Worm (Caenorhabditis elegans) whole organism, late embryonic: ENCODE data around the gene glp-1.

Experiments
- T23F11.4 ChIP-seq: fragments of 200-800 bp; sonication (Bioruptor generic); optimal IDR thresholded peaks from 2 replicates; lab custom pipeline; 2018; ENCODE audit warnings: mild to moderate bottlenecking, missing genetic modification characterization, missing compliant biosample characterization
- ama-1 ChIP-seq: fragments of 150-350 bp; optimal IDR thresholded peaks from 2 replicates; lab custom pipeline; 2014
- ceh-18 ChIP-seq: sonication (generic microtip); optimal IDR thresholded peaks from 2 replicates; lab custom pipeline; 2016; ENCODE audit warnings: missing genetic modification characterization, missing compliant biosample characterization
- ceh-2 ChIP-seq: sonication (generic microtip); optimal IDR thresholded peaks from 2 replicates; lab custom pipeline; 2016; ENCODE audit warnings: missing genotype, missing genetic modification characterization, missing compliant biosample characterization
- ceh-22 ChIP-seq: sonication (generic microtip); optimal IDR thresholded peaks from 2 replicates; lab custom pipeline; 2017; ENCODE audit warnings: missing biosample characterization, missing genetic modification characterization
- ceh-24 ChIP-seq: sonication (generic microtip); optimal IDR thresholded peaks from 2 replicates; lab custom pipeline; 2016; ENCODE audit warnings: mild to moderate bottlenecking, missing genetic modification characterization, missing compliant biosample characterization
- ceh-30 ChIP-seq: fragments of 150-350 bp; optimal IDR thresholded peaks from 2 replicates; lab custom pipeline; 2014; ENCODE audit warnings: missing biosample characterization, missing genetic modification characterization
- ceh-31 ChIP-seq: sonication (generic microtip); optimal IDR thresholded peaks from 2 replicates; lab custom pipeline; 2016; ENCODE audit warnings: missing genetic modification characterization, missing compliant biosample characterization
- ceh-34 ChIP-seq: sonication (generic microtip); optimal IDR thresholded peaks from 2 replicates; lab custom pipeline; 2016; ENCODE audit warnings: mild to moderate bottlenecking, missing genetic modification characterization, missing compliant biosample characterization
- ceh-48 ChIP-seq: sonication (generic microtip); optimal IDR thresholded peaks from 2 replicates; lab custom pipeline; 2016; ENCODE audit warnings: missing genetic modification characterization, inconsistent platforms, missing compliant biosample characterization
- che-1 ChIP-seq: sonication (generic microtip); optimal IDR thresholded peaks from 2 replicates; lab custom pipeline; 2016; ENCODE audit warnings: mild to moderate bottlenecking, missing genetic modification characterization, missing compliant biosample characterization
- dmd-4 ChIP-seq: sonication (generic microtip); optimal IDR thresholded peaks from 2 replicates; lab custom pipeline; 2016; ENCODE audit warnings: borderline replicate concordance, missing genetic modification characterization, missing compliant biosample characterization
- elt-2 ChIP-seq: sonication (generic microtip); optimal IDR thresholded peaks from 2 replicates; lab custom pipeline; 2016; ENCODE audit warnings: missing genetic modification reagents, missing genetic modification characterization, missing compliant biosample characterization
- eyg-1 ChIP-seq: sonication (generic microtip); optimal IDR thresholded peaks from 2 replicates; lab custom pipeline; 2016; ENCODE audit warnings: missing genotype, missing genetic modification characterization, missing compliant biosample characterization
- fax-1 ChIP-seq: sonication (generic microtip); optimal IDR thresholded peaks from 2 replicates; lab custom pipeline; 2016; ENCODE audit warnings: missing genotype, missing genetic modification characterization, missing compliant biosample characterization
- hlh-15 ChIP-seq: sonication (generic microtip); optimal IDR thresholded peaks from 2 replicates; lab custom pipeline; 2016; ENCODE audit warnings: missing genetic modification characterization, missing compliant biosample characterization
- hlh-30 ChIP-seq: sonication (generic microtip); optimal IDR thresholded peaks from 2 replicates; lab custom pipeline; 2017; ENCODE audit warnings: antibody characterized with exemption, missing genetic modification characterization, missing compliant biosample characterization; ENCODE audit not compliant: insufficient read depth
- hlh-6 ChIP-seq: sonication (generic microtip); optimal IDR thresholded peaks from 2 replicates; lab custom pipeline; 2016; ENCODE audit warnings: missing genotype, missing genetic modification characterization, missing compliant biosample characterization
- hlh-8 ChIP-seq: sonication (generic microtip); optimal IDR thresholded peaks from 2 replicates; lab custom pipeline; 2016; ENCODE audit warnings: missing genotype, missing genetic modification characterization, missing compliant biosample characterization
- lin-11 ChIP-seq: fragments of 200-800 bp; sonication (Bioruptor generic); optimal IDR thresholded peaks from 2 replicates; lab custom pipeline; 2018; ENCODE audit warnings: mild to moderate bottlenecking, missing genetic modification characterization, missing compliant biosample characterization
- mec-3 ChIP-seq: sonication (generic microtip); optimal IDR thresholded peaks from 2 replicates; lab custom pipeline; 2016; ENCODE audit warnings: borderline replicate concordance, missing genetic modification characterization, missing compliant biosample characterization
- nfya-1 ChIP-seq: sonication (generic microtip); optimal IDR thresholded peaks from 2 replicates; lab custom pipeline; 2017; ENCODE audit warnings: missing genetic modification characterization, mild to moderate bottlenecking, missing compliant biosample characterization, antibody characterized with exemption, moderate library complexity
- nhr-232 ChIP-seq: sonication (generic microtip); optimal IDR thresholded peaks from 2 replicates; lab custom pipeline; 2016; ENCODE audit warnings: missing genetic modification characterization, missing compliant biosample characterization
- pha-2 ChIP-seq: sonication (generic microtip); optimal IDR thresholded peaks from 2 replicates; lab custom pipeline; 2017; ENCODE audit warnings: mild to moderate bottlenecking, missing genetic modification characterization, missing compliant biosample characterization
- pha-4 ChIP-seq: fragments of 150-350 bp; optimal IDR thresholded peaks from 2 replicates; lab custom pipeline; 2018; ENCODE audit warnings: missing biosample characterization, missing genetic modification reagents, missing genetic modification characterization
- pqm-1 ChIP-seq: sonication (generic microtip); optimal IDR thresholded peaks from 2 replicates; lab custom pipeline; 2016; ENCODE audit warnings: missing genetic modification characterization, missing compliant biosample characterization
- pros-1 ChIP-seq: fragments of 150-350 bp; optimal IDR thresholded peaks from 2 replicates; lab custom pipeline; 2014; ENCODE audit warnings: missing biosample characterization, missing genetic modification reagents, missing genetic modification characterization
- rnt-1 ChIP-seq: sonication (generic microtip); optimal IDR thresholded peaks from 2 replicates; lab custom pipeline; 2016; ENCODE audit warnings: missing genetic modification characterization, missing compliant biosample characterization
- sox-2 ChIP-seq: fragments of 200-800 bp; sonication (Bioruptor generic); IDR thresholded peaks from 2 replicates; pipeline ENCODE4 v1.3.6; 2022; ENCODE audit warnings: missing genetic modification reagents, missing genetic modification characterization, missing compliant biosample characterization
- sox-4 ChIP-seq: sonication (generic microtip); optimal IDR thresholded peaks from 2 replicates; lab custom pipeline; 2017; ENCODE audit warnings: mild to moderate bottlenecking, missing genetic modification characterization, inconsistent platforms, missing compliant biosample characterization
- syd-9 ChIP-seq: sonication (generic microtip); optimal IDR thresholded peaks from 2 replicates; lab custom pipeline; 2016; ENCODE audit warnings: mild to moderate bottlenecking, missing genetic modification characterization, moderate library complexity, missing compliant biosample characterization
- tbx-2 ChIP-seq: sonication (generic microtip); optimal IDR thresholded peaks from 2 replicates; lab custom pipeline; 2016; ENCODE audit warnings: missing genetic modification characterization, missing compliant biosample characterization
- tbx-7 ChIP-seq: sonication (generic microtip); optimal IDR thresholded peaks from 2 replicates; lab custom pipeline; 2016; ENCODE audit warnings: missing genotype, missing genetic modification characterization, missing compliant biosample characterization
- unc-55 ChIP-seq: sonication (generic microtip); optimal IDR thresholded peaks from 2 replicates; lab custom pipeline; 2017; ENCODE audit warnings: missing biosample characterization, missing genetic modification reagents, missing genetic modification characterization
- unc-86 ChIP-seq: sonication (generic microtip); optimal IDR thresholded peaks from 2 replicates; lab custom pipeline; 2016; ENCODE audit warnings: missing genetic modification characterization, missing compliant biosample characterization
- zip-5 ChIP-seq: sonication (generic microtip); optimal IDR thresholded peaks from 2 replicates; lab custom pipeline; 2016; ENCODE audit warnings: missing genetic modification characterization, missing compliant biosample characterization
- ztf-16 ChIP-seq: sonication (generic microtip); optimal IDR thresholded peaks from 2 replicates; lab custom pipeline; 2017; ENCODE audit warnings: missing genetic modification characterization, missing compliant biosample characterization

Gene glp-1

DNA sequence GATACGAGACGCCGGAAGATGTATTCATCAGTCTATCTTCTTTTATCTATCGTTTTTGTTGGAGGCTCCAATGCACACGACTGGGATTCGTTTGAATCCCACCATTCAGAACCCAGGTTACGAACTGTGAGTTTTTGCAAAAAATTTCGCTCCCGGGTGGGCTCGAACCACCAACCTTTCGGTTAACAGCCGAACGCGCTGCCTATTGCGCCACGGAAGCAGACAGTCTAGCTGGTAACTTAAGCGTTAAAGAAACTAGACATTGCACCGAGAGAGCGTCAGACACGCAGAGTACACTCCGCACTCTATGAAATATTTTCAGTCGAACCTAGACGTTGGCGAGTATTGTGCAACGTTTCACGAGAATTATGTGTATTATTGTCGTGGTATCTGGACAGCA lies 12.0 kb downstream of the glp-1 start (continued):
- peak; percentile 74 for TF ChIP-seq hlh-6 (tag; lab: Kevin White, UChicago)
- TF ChIP-seq ceh-34 (tag; lab: Kevin White, UChicago) = no peak
- peak; percentile 64 for TF ChIP-seq tbx-2 (tag; lab: Kevin White, UChicago)
- no peak for TF ChIP-seq ceh-30
- TF ChIP-seq ceh-24 (tag; lab: Kevin White, UChicago) = no peak
- no peak for TF ChIP-seq tbx-7 (tag; lab: Kevin White, UChicago)
- TF ChIP-seq ceh-48 = no peak
- TF ChIP-seq ceh-31 (tag; lab: Kevin White, UChicago) = no peak
- TF ChIP-seq elt-2 = no peak
- TF ChIP-seq rnt-1 = no peak
- peak; percentile 23 for TF ChIP-seq unc-86
- TF ChIP-seq mec-3 (tag; lab: Kevin White, UChicago) = no peak

DNA sequence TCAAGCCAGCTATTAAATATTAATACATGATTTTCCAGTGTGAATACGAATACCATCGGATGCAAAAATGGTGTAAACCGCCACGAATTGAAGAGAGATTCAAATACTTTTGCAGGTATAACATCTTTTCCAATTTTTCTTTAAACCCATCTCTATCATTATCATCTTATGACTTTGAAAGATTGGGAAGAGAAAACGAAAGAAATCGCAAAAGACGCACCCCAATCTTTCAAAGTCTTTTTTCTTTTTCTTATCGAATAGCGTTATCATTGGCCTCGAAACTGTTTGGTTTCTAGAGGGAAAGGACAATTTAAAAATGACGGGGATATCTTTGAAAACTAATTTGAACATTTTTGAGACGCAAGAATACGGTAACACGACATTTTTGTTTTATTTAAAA lies 13.6 kb downstream of the glp-1 start:
- TF ChIP-seq hlh-30 (no peak), pha-4 (tag; lab: Kevin White, UChicago) (no peak), fax-1 (tag; lab: Kevin White, UChicago) (no peak), eyg-1 (no peak), tbx-7 (tag; lab: Kevin White, UChicago) (no peak), ceh-18 (tag; lab: Kevin White, UChicago) (no peak), ama-1 (lab: Kevin White, UChicago) (no peak), ceh-34 (tag; lab: Kevin White, UChicago) (no peak), pros-1 (tag; lab: Kevin White, UChicago) (no peak), unc-55 (GFP tag; lab: Kevin White, UChicago) (no peak), zip-5 (tag; lab: Kevin White, UChicago) (no peak), syd-9 (no peak), hlh-8 (no peak)

DNA sequence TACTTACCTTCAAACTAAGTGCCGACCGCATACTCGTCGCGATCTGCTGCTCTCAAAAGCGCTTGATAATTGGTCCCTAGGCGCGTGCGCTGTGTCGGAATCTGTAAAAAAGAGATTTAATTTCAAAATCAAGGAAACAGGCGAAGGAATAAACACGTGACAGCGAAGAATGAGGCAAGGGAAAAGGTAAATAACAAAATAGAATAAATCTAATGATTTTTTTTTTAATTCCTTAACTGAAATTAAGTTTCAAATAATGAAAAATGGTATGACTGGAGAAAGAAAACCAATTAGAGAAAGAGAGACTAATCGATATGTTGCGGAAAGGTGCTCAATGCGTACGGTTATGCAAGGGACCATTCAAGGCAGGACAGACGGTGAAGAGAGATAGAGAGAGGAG lies 17.1 kb downstream of the glp-1 start, which contains the start of gene cya-1:
Gene cya-1, minus strand, starts transcription at position 101 of the 400 bp plus-strand sequence.
- no peak for TF ChIP-seq nhr-232 (tag; lab: Kevin White, UChicago)
- no peak for TF ChIP-seq sox-2 (GFP tag; lab: Robert Waterston, UW)
- no peak for TF ChIP-seq pqm-1
- TF ChIP-seq nfya-1 = no peak
- TF ChIP-seq che-1 (tag; lab: Kevin White, UChicago) = no peak
- TF ChIP-seq, all 69 proteins: peak for 0

DNA sequence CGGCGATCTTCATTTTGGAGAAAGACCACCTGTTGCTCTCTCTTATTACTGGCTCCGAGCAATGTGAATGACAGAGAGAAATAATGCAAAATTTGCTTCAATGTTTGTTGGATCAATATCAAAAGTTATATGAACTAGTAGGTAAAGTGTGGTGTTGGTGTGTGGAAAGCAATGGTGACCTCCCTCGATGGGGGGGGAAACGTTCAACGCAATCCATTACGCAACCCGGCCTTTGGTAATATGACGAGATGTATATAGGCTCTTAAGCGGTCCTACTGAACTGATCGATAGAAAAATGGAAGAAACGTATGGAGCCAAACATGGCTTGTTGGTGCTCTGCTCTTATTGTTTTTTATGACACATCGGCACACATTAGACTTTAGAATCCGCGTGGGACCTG lies 17.7 kb downstream of the glp-1 start:
- TF ChIP-seq ceh-34 (tag; lab: Kevin White, UChicago) (no peak), ceh-22 (no peak), ceh-18 (tag; lab: Kevin White, UChicago) (no peak), mec-3 (tag; lab: Kevin White, UChicago) (no peak), elt-2 (peak; percentile 6), ceh-2 (tag; lab: Kevin White, UChicago) (no peak)

ce11 chrIII:9110270-9110669 lies 18.2 kb downstream of the glp-1 start:
- TF ChIP-seq dmd-4 (no peak), ztf-16 (tag; lab: Kevin White, UChicago) (no peak), hlh-15 (tag; lab: Kevin White, UChicago) (no peak), lin-11 (tag; lab: Kevin White, UChicago) (no peak), nfya-1 (no peak), pha-2 (no peak), mec-3 (tag; lab: Kevin White, UChicago) (no peak), T23F11.4 (GFP tag; lab: Kevin White, UChicago) (no peak), che-1 (tag; lab: Kevin White, UChicago) (no peak), ama-1 (lab: Kevin White, UChicago) (no peak), pros-1 (tag; lab: Kevin White, UChicago) (no peak), sox-4 (tag; lab: Kevin White, UChicago) (no peak)
